Worm (Caenorhabditis elegans): ENCODE measurements around the gene dnj-25.

- TF ChIP-seq him-1 (tag; optimal IDR thresholded peaks at IDR 0.05) (no peak), W03F9.2 (tag; optimal IDR thresholded peaks at IDR 0.05) (no peak)
Observed at ce11 chrV:20692903-20693302, 51.2 kb downstream of the dnj-25 start.

Data from whole organism, L4/young adult.